Worm (Caenorhabditis elegans): ENCODE measurements around the gene ark-1.

The ark-1 gene

ce11 chrIV:12600941-12601340, 29.9 kb downstream of the ark-1 start:
- peak; percentile 18 for TF ChIP-seq jun-1 (tag; optimal IDR thresholded peaks at IDR 0.05)
- peak; percentile 94 for TF ChIP-seq pqm-1 (tag; optimal IDR thresholded peaks at IDR 0.05)
- TF ChIP-seq snpc-4 (tag; optimal IDR thresholded peaks at IDR 0.05), result no peak
- TF ChIP-seq elt-2 (tag; optimal IDR thresholded peaks at IDR 0.05), result peak; percentile 94

- TF ChIP-seq pqm-1 (tag; optimal IDR thresholded peaks at IDR 0.05), result peak; percentile 91
- TF ChIP-seq elt-2 (tag; optimal IDR thresholded peaks at IDR 0.05), result peak; percentile 94
- no peak for TF ChIP-seq elt-1 (tag; optimal IDR thresholded peaks at IDR 0.05)
- peak; percentile 27 for TF ChIP-seq pha-4 (tag; optimal IDR thresholded peaks at IDR 0.05)
- TF ChIP-seq jun-1 (tag; optimal IDR thresholded peaks at IDR 0.05), result peak; percentile 9
Observed at ce11 chrIV:12599158-12599557, 31.7 kb downstream of the ark-1 start, which contains the start of gene pgp-1. Gene pgp-1, minus strand, starts transcription at chrIV:12599169.

- TF ChIP-seq nhr-237 (tag; optimal IDR thresholded peaks at IDR 0.05) (no peak), daf-12 (tag; optimal IDR thresholded peaks at IDR 0.05) (no peak), nhr-77 (tag; optimal IDR thresholded peaks at IDR 0.05) (no peak), nhr-11 (tag; optimal IDR thresholded peaks at IDR 0.05) (no peak), nhr-28 (tag; optimal IDR thresholded peaks at IDR 0.05) (no peak), nhr-23 (tag; optimal IDR thresholded peaks at IDR 0.05) (no peak)
Observed at ce11 chrIV:12596960-12597359, 33.9 kb downstream of the ark-1 start.

- no peak for TF ChIP-seq nhr-77 (tag; optimal IDR thresholded peaks at IDR 0.05)
- peak; percentile 52 for TF ChIP-seq snpc-4 (tag; optimal IDR thresholded peaks at IDR 0.05)
- TF ChIP-seq jun-1 (tag; optimal IDR thresholded peaks at IDR 0.05), result peak; percentile 40
- no peak for TF ChIP-seq ceh-28 (tag; optimal IDR thresholded peaks at IDR 0.05)
- TF ChIP-seq nhr-23 (tag; optimal IDR thresholded peaks at IDR 0.05), result peak; percentile 19
- TF ChIP-seq skn-1 (tag; optimal IDR thresholded peaks at IDR 0.05), result peak; percentile 7
- peak; percentile 62 for TF ChIP-seq elt-2 (tag; optimal IDR thresholded peaks at IDR 0.05)
- TF ChIP-seq ama-1 (optimal IDR thresholded peaks at IDR 0.05), result no peak
- no peak for TF ChIP-seq nhr-67 (tag; optimal IDR thresholded peaks at IDR 0.05)
- TF ChIP-seq lsy-12 (tag; optimal IDR thresholded peaks at IDR 0.05), result peak; percentile 53
- peak; percentile 73 for TF ChIP-seq pha-4 (tag; optimal IDR thresholded peaks at IDR 0.05)
- peak; percentile 91 for TF ChIP-seq hmg-11 (tag; optimal IDR thresholded peaks at IDR 0.05)
- TF ChIP-seq R02D3.7 (tag; optimal IDR thresholded peaks at IDR 0.05), result peak; percentile 31
- TF ChIP-seq tbx-2 (tag; optimal IDR thresholded peaks at IDR 0.05), result peak; percentile 43
- TF ChIP-seq pqm-1 (tag; optimal IDR thresholded peaks at IDR 0.05), result peak; percentile 26
- TF ChIP-seq mml-1 (tag; optimal IDR thresholded peaks at IDR 0.05), result no peak
- TF ChIP-seq egl-27 (tag; optimal IDR thresholded peaks at IDR 0.05), result peak; percentile 6
- TF ChIP-seq lin-15B (tag; optimal IDR thresholded peaks at IDR 0.05), result peak; percentile 46
- peak; percentile 60 for TF ChIP-seq lin-39 (tag; optimal IDR thresholded peaks at IDR 0.05)
- peak; percentile 83 for TF ChIP-seq nfya-1 (tag; optimal IDR thresholded peaks at IDR 0.05; ENCODE audit: insufficient read depth)
- peak; percentile 11 for TF ChIP-seq nhr-25 (tag; optimal IDR thresholded peaks at IDR 0.05)
Observed at ce11 chrIV:12594574-12594973, 36.2 kb downstream of the ark-1 start.

ce11 chrIV:12590373-12590772, 40.4 kb downstream of the ark-1 start, which contains the start of gene cul-6:
Gene cul-6, minus strand, starts transcription at chrIV:12590451.
- TF ChIP-seq nhr-23 (tag; optimal IDR thresholded peaks at IDR 0.05), result no peak
- no peak for TF ChIP-seq ama-1 (optimal IDR thresholded peaks at IDR 0.05)

- no peak for TF ChIP-seq unc-62 (GFP tag; optimal IDR thresholded peaks at IDR 0.05)
Observed at ce11 chrIV:12585966-12586365, 44.9 kb downstream of the ark-1 start, which contains the start of gene K08E7.8. Gene K08E7.8, minus strand, starts transcription at chrIV:12586066.

ce11 chrIV:12584146-12584545, 46.7 kb downstream of the ark-1 start:
- TF ChIP-seq fkh-10 (GFP tag; optimal IDR thresholded peaks at IDR 0.05), result peak; percentile 59
- no peak for TF ChIP-seq nhr-12 (tag; optimal IDR thresholded peaks at IDR 0.05)
- peak; percentile 32 for TF ChIP-seq nfya-1 (tag; optimal IDR thresholded peaks at IDR 0.05; ENCODE audit: insufficient read depth)
- TF ChIP-seq lin-39 (tag; optimal IDR thresholded peaks at IDR 0.05), result peak; percentile 76
